Fruit fly (Drosophila melanogaster) whole organism, embryonic: ENCODE measurements around the gene eIF1.

Experiments
- Asciz ChIP-seq: fragments of 200-800 bp; sonication (Bioruptor generic); optimal IDR thresholded peaks from 2 replicates; lab custom pipeline; 2017; ENCODE audit warnings: missing biosample characterization, mild to moderate bottlenecking, missing genetic modification characterization, missing genetic modification reagents
- Bteb2 ChIP-seq: fragments of 200-800 bp; sonication (Bioruptor generic); optimal IDR thresholded peaks from 2 replicates; lab custom pipeline; 2016; ENCODE audit warnings: missing biosample characterization, missing genetic modification characterization
- CG10654 ChIP-seq: fragments of 200-800 bp; sonication (Bioruptor generic); optimal IDR thresholded peaks from 2 replicates; lab custom pipeline; 2016; ENCODE audit warnings: missing biosample characterization, missing genetic modification characterization
- CG11085 ChIP-seq: fragments of 200-800 bp; sonication (Bioruptor generic); IDR thresholded peaks from 2 replicates; pipeline ENCODE4 v1.3.6; 2022; ENCODE audit warnings: missing biosample characterization, missing genetic modification characterization
- CG13894 ChIP-seq: fragments of 200-800 bp; sonication (Bioruptor generic); optimal IDR thresholded peaks from 3 replicates; lab custom pipeline; 2018; ENCODE audit warnings: missing biosample characterization, mild to moderate bottlenecking, missing genetic modification characterization, moderate library complexity
- CG14014 ChIP-seq: fragments of 200-800 bp; sonication (Bioruptor generic); IDR thresholded peaks from 2 replicates; pipeline ENCODE4 v1.3.6; 2022; ENCODE audit warnings: missing biosample characterization, missing genetic modification characterization
- CG15011 ChIP-seq: fragments of 200-800 bp; sonication (Bioruptor generic); optimal IDR thresholded peaks from 3 replicates; lab custom pipeline; 2018; ENCODE audit warnings: missing biosample characterization, mild to moderate bottlenecking, missing genetic modification characterization
- CG15073 ChIP-seq: fragments of 200-800 bp; sonication (Bioruptor generic); optimal IDR thresholded peaks from 2 replicates; lab custom pipeline; 2016; ENCODE audit warnings: missing biosample characterization, missing genetic modification characterization
- CG1602 ChIP-seq: fragments of 200-800 bp; sonication (Bioruptor generic); optimal IDR thresholded peaks from 3 replicates; lab custom pipeline; 2016; ENCODE audit warnings: missing biosample characterization, missing genetic modification characterization
- CG17802 ChIP-seq: fragments of 200-800 bp; sonication (Bioruptor generic); optimal IDR thresholded peaks from 2 replicates; lab custom pipeline; 2018; ENCODE audit warnings: missing biosample characterization, mild to moderate bottlenecking, missing genetic modification characterization, moderate library complexity
- CG2875 ChIP-seq: fragments of 200-800 bp; sonication (Bioruptor generic); optimal IDR thresholded peaks from 2 replicates; lab custom pipeline; 2017; ENCODE audit warnings: missing biosample characterization, mild to moderate bottlenecking, missing genetic modification characterization, missing genetic modification reagents
- CG30020 ChIP-seq: fragments of 200-800 bp; optimal IDR thresholded peaks from 2 replicates; lab custom pipeline; 2019; ENCODE audit warnings: missing biosample characterization, mild to moderate bottlenecking, missing genetic modification characterization, moderate library complexity
- CG3847 ChIP-seq: fragments of 200-800 bp; sonication (Bioruptor generic); IDR thresholded peaks from 2 replicates; pipeline ENCODE4 v1.3.6; 2022; ENCODE audit warnings: missing biosample characterization, missing genetic modification characterization
- CG4282 ChIP-seq: fragments of 200-800 bp; sonication (Bioruptor generic); optimal IDR thresholded peaks from 2 replicates; lab custom pipeline; 2016; ENCODE audit warnings: missing biosample characterization, missing genetic modification characterization
- CG4360 ChIP-seq: fragments of 200-800 bp; sonication (Bioruptor generic); IDR thresholded peaks from 2 replicates; pipeline ENCODE4 v1.3.6; 2022; ENCODE audit warnings: missing biosample characterization, missing genetic modification characterization
- CG7963 ChIP-seq: fragments of 200-800 bp; sonication (Bioruptor generic); IDR thresholded peaks from 3 replicates; pipeline ENCODE4 v1.3.6; 2022; ENCODE audit warnings: missing biosample characterization, missing genetic modification characterization; ENCODE audit not compliant: partially characterized antibody
- CG9797 ChIP-seq: fragments of 200-800 bp; sonication (Bioruptor generic); optimal IDR thresholded peaks from 3 replicates; lab custom pipeline; 2018; ENCODE audit warnings: missing biosample characterization, mild to moderate bottlenecking, missing genetic modification characterization
- CG9817 ChIP-seq: fragments of 200-800 bp; sonication (Bioruptor generic); optimal IDR thresholded peaks from 2 replicates; lab custom pipeline; 2018; ENCODE audit warnings: missing biosample characterization, mild to moderate bottlenecking, missing genetic modification characterization, moderate library complexity
- Dek ChIP-seq: fragments of 200-800 bp; sonication (Bioruptor generic); optimal IDR thresholded peaks from 3 replicates; lab custom pipeline; 2019; ENCODE audit warnings: missing biosample characterization, mild to moderate bottlenecking, missing genetic modification characterization, moderate library complexity
- ERR ChIP-seq: fragments of 200-800 bp; sonication (Bioruptor generic); optimal IDR thresholded peaks from 2 replicates; lab custom pipeline; 2016; ENCODE audit warnings: missing biosample characterization, missing genetic modification characterization
- Ets65A ChIP-seq: fragments of 200-800 bp; sonication (Bioruptor generic); peaks from one replicate; lab custom pipeline; 2016; ENCODE audit warnings: missing biosample characterization, missing genetic modification characterization
- Fer1 ChIP-seq: fragments of 200-800 bp; sonication (Bioruptor generic); optimal IDR thresholded peaks from 2 replicates; lab custom pipeline; 2017; ENCODE audit warnings: missing biosample characterization, mild to moderate bottlenecking, missing genetic modification characterization
- Hmx ChIP-seq: fragments of 200-800 bp; sonication (Bioruptor generic); optimal IDR thresholded peaks from 2 replicates; lab custom pipeline; 2016; ENCODE audit warnings: missing biosample characterization, missing genetic modification characterization
- Max ChIP-seq: fragments of 200-800 bp; sonication (Bioruptor generic); optimal IDR thresholded peaks from 2 replicates; lab custom pipeline; 2016; ENCODE audit warnings: missing biosample characterization, mild to moderate bottlenecking, missing genetic modification characterization
- Neu2 ChIP-seq: fragments of 200-800 bp; sonication (Bioruptor generic); optimal IDR thresholded peaks from 3 replicates; lab custom pipeline; 2016; ENCODE audit warnings: missing biosample characterization, missing genetic modification characterization, borderline replicate concordance
- Oli ChIP-seq: fragments of 200-800 bp; sonication (Bioruptor generic); optimal IDR thresholded peaks from 2 replicates; lab custom pipeline; 2018; ENCODE audit warnings: missing biosample characterization, mild to moderate bottlenecking, missing genetic modification characterization, moderate library complexity
- Poxn ChIP-seq: fragments of 200-800 bp; sonication (Bioruptor generic); IDR thresholded peaks from 2 replicates; pipeline ENCODE4 v1.3.6; 2022; ENCODE audit warnings: missing biosample characterization, missing genetic modification characterization
- Sox102F ChIP-seq: fragments of 200-800 bp; sonication (Bioruptor generic); optimal IDR thresholded peaks from 2 replicates; lab custom pipeline; 2018; ENCODE audit warnings: missing biosample characterization, mild to moderate bottlenecking, missing genetic modification characterization, moderate library complexity
- Sry-β ChIP-seq: fragments of 200-800 bp; sonication (Bioruptor generic); optimal IDR thresholded peaks from 2 replicates; lab custom pipeline; 2018; ENCODE audit warnings: missing biosample characterization, mild to moderate bottlenecking, missing genetic modification characterization, moderate library complexity
- ash1 ChIP-seq: fragments of 200-800 bp; sonication (Bioruptor generic); optimal IDR thresholded peaks from 2 replicates; lab custom pipeline; 2018; ENCODE audit warnings: missing biosample characterization, mild to moderate bottlenecking, missing genetic modification characterization
- bbx ChIP-seq: fragments of 200-800 bp; sonication (Bioruptor generic); IDR thresholded peaks from 2 replicates; pipeline ENCODE4 v1.3.6; 2022; ENCODE audit warnings: missing biosample characterization, missing genetic modification characterization; ENCODE audit not compliant: partially characterized antibody
- chif ChIP-seq, 2 experiments: fragments of 200-800 bp; sonication (Bioruptor generic); optimal IDR thresholded peaks; 3 replicates each; lab custom pipeline; 2016; ENCODE audit warnings: missing biosample characterization in 2 of 2, missing genetic modification characterization in 2 of 2
- croc ChIP-seq: fragments of 200-800 bp; sonication (Bioruptor generic); conservative IDR thresholded peaks from 3 replicates; pipeline ENCODE4 v1.3.6; 2022; ENCODE audit warnings: missing biosample characterization, missing genetic modification characterization
- dysf ChIP-seq: fragments of 200-800 bp; sonication (Bioruptor generic); IDR thresholded peaks from 3 replicates; pipeline ENCODE4 v1.3.6; 2022; ENCODE audit warnings: missing biosample characterization, missing genetic modification characterization
- emc ChIP-seq: fragments of 200-800 bp; sonication (Bioruptor generic); optimal IDR thresholded peaks from 2 replicates; lab custom pipeline; 2016; ENCODE audit warnings: missing biosample characterization, missing genetic modification characterization
- eve ChIP-seq, 2 experiments: fragments of >200 bp; optimal IDR thresholded peaks; 2 replicates each; lab custom pipeline; 2017; ENCODE audit warnings: missing biosample characterization in 2 of 2, missing genetic modification characterization in 2 of 2
- exex ChIP-seq: fragments of 200-800 bp; sonication (Bioruptor generic); optimal IDR thresholded peaks from 4 replicates; lab custom pipeline; 2018; ENCODE audit warnings: missing biosample characterization, mild to moderate bottlenecking, missing genetic modification characterization, moderate library complexity
- fu2 ChIP-seq: fragments of 200-800 bp; sonication (Bioruptor generic); optimal IDR thresholded peaks from 2 replicates; lab custom pipeline; 2016; ENCODE audit warnings: missing biosample characterization, missing genetic modification characterization
- gcm ChIP-seq: fragments of 200-800 bp; sonication (Bioruptor generic); optimal IDR thresholded peaks from 2 replicates; lab custom pipeline; 2019; ENCODE audit warnings: missing biosample characterization, mild to moderate bottlenecking, missing genetic modification characterization, moderate library complexity
- hb ChIP-seq: fragments of 200-800 bp; sonication (Bioruptor generic); IDR thresholded peaks from 3 replicates; pipeline ENCODE4 v1.3.6; 2022; ENCODE audit warnings: missing biosample characterization, missing genetic modification characterization; ENCODE audit not compliant: partially characterized antibody
- jing ChIP-seq: fragments of 200-800 bp; sonication (Bioruptor generic); optimal IDR thresholded peaks from 2 replicates; lab custom pipeline; 2018; ENCODE audit warnings: missing biosample characterization, mild to moderate bottlenecking, missing genetic modification characterization
- knrl ChIP-seq: fragments of 200-800 bp; sonication (Bioruptor generic); IDR thresholded peaks from 3 replicates; pipeline ENCODE4 v1.3.6; 2022; ENCODE audit warnings: missing biosample characterization, missing genetic modification characterization; ENCODE audit not compliant: partially characterized antibody
- psq ChIP-seq: fragments of 200-800 bp; sonication (Bioruptor generic); optimal IDR thresholded peaks from 2 replicates; lab custom pipeline; 2017; ENCODE audit warnings: missing biosample characterization, missing genetic modification characterization
- row ChIP-seq: fragments of 200-800 bp; sonication (Bioruptor generic); IDR thresholded peaks from 3 replicates; pipeline ENCODE4 v1.3.6; 2022; ENCODE audit warnings: missing biosample characterization, missing genetic modification characterization
- usp ChIP-seq: fragments of >200 bp; optimal IDR thresholded peaks from 2 replicates; lab custom pipeline; 2017; ENCODE audit warnings: missing biosample characterization, missing genetic modification characterization
- vfl ChIP-seq: fragments of 200-800 bp; sonication (Bioruptor generic); optimal IDR thresholded peaks from 2 replicates; lab custom pipeline; 2016; ENCODE audit warnings: missing biosample characterization, missing genetic modification characterization
- vnd ChIP-seq: fragments of 200-800 bp; sonication (Bioruptor generic); IDR thresholded peaks from 3 replicates; pipeline ENCODE4 v1.3.6; 2022; ENCODE audit warnings: missing biosample characterization, missing genetic modification characterization; ENCODE audit not compliant: partially characterized antibody
- zfh1 ChIP-seq: fragments of 200-800 bp; sonication (Bioruptor generic); IDR thresholded peaks from 3 replicates; pipeline ENCODE4 v1.3.6; 2022; ENCODE audit warnings: missing biosample characterization, missing genetic modification characterization

eIF1 gene

DNA sequence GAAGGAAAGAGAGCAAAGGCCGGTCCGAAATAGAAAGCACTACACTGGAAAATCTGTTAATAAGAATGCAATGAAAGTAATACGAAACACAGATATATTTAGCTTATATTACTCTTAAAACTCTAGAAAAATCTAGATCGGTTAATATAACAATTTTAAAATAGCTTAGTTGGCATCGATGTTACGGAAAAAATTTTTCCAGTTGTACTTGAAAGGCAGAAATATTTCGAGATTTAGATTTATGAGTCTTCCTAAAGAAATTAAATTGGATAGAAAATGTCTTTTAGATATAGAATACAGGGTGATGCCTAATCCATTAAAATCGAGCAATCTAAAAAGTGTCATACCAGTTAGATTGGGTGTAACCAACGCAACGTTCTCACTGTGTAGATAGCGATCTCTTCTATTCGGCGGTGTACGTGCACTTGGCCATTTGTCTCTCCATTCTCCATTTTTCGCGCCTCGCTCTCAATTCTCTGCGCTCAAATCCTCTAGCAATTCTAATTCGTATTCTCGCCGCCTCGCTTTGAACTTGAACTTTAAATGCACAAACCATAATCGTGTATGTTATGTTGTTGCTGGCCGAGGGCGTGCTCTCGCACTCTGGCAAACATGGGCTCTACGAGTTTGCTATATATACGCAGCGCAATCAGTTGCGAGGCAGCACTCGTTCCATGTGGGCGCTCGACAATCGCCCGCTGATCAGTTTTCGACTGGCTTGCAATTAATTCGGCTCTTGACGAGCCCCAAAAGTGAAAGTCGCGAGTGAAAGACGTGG lies 27.0 kb downstream of the eIF1 start (continued):
- TF ChIP-seq Bteb2 (GFP tag; lab: Kevin White, UChicago) (peak; percentile 96), Ets65A (GFP tag; lab: Kevin White, UChicago) (peak; percentile 98), CG9797 (GFP tag; lab: Kevin White, UChicago) (peak; percentile 18), croc (peak; percentile 88), CG13894 (tag; lab: Kevin White, UChicago) (peak; percentile 18), usp (GFP tag; lab: Kevin White, UChicago) (no peak), chif (GFP tag; optimal IDR thresholded peaks at IDR 0.05; lab: Kevin White, UChicago) (peak; percentile 97), row (GFP tag; lab: Robert Waterston, UW) (peak; percentile 95), Fer1 (GFP tag; lab: Kevin White, UChicago) (peak; percentile 91), CG15073 (peak; percentile 76), Neu2 (GFP tag; lab: Kevin White, UChicago) (peak; percentile 64), Poxn (GFP tag; lab: Robert Waterston, UW) (peak; percentile 58; the same call in 1 of the 2 replicates), CG30020 (tag; lab: Kevin White, UChicago) (peak; percentile 83), psq (GFP tag; lab: Kevin White, UChicago) (peak; percentile 87), emc (GFP tag; lab: Kevin White, UChicago) (peak; percentile 88), exex (tag; lab: Kevin White, UChicago) (peak; percentile 58), CG15011 (GFP tag; lab: Kevin White, UChicago) (peak; percentile 94), CG17802 (tag; lab: Kevin White, UChicago) (peak; percentile 73), CG4360 (GFP tag; lab: Robert Waterston, UW) (peak; percentile 68), Sox102F (GFP tag; lab: Kevin White, UChicago) (peak; percentile 94), ERR (peak; percentile 90), CG4282 (peak; percentile 31), vfl (peak; percentile 85), gcm (GFP tag; lab: Kevin White, UChicago) (peak; percentile 90), eve (GFP tag; optimal IDR thresholded peaks at IDR 0.05; lab: Kevin White, UChicago) (peak in 1 of 2 experiments; percentile 99), CG11085 (peak; percentile 72; the same call in 1 of the 2 replicates), CG10654 (GFP tag; lab: Kevin White, UChicago) (peak; percentile 83), bbx (GFP tag; lab: Robert Waterston, UW) (peak; percentile 32; the same call in 1 of the 2 replicates), CG3847 (GFP tag; lab: Robert Waterston, UW) (peak; percentile 89), knrl (GFP tag; lab: Robert Waterston, UW) (no peak), Dek (tag; lab: Kevin White, UChicago) (peak; percentile 89), CG9817 (tag; lab: Kevin White, UChicago) (peak; percentile 90), jing (GFP tag; lab: Kevin White, UChicago) (peak; percentile 88), zfh1 (peak; percentile 75; the same call in 2 of the 3 replicates), dysf (peak; percentile 93), CG2875 (GFP tag; lab: Kevin White, UChicago) (peak; percentile 92), Hmx (GFP tag; lab: Kevin White, UChicago) (peak; percentile 95), Max (GFP tag; lab: Kevin White, UChicago) (peak; percentile 94), ash1 (GFP tag; lab: Kevin White, UChicago) (no peak), CG1602 (GFP tag; lab: Kevin White, UChicago) (peak; percentile 97), vnd (GFP tag; lab: Robert Waterston, UW) (no peak), hb (GFP tag; lab: Robert Waterston, UW) (no peak), Oli (tag; lab: Kevin White, UChicago) (peak; percentile 97), fu2 (peak; percentile 96), Sry-β (GFP tag; lab: Kevin White, UChicago) (peak; percentile 41), CG14014 (GFP tag; lab: Robert Waterston, UW) (peak; percentile 88), Asciz (peak; percentile 91), CG7963 (GFP tag; lab: Robert Waterston, UW) (no peak)
